Fruit fly (Drosophila melanogaster) whole organism, embryonic: Measurements from ENCODE around the gene CG7328.

ENCODE experiments used
- Atf6 ChIP-seq: fragments of 200-800 bp; sonication (Bioruptor generic); IDR thresholded peaks from 2 replicates; pipeline ENCODE4 v1.3.6; 2022; ENCODE audit warnings: missing biosample characterization, missing genetic modification characterization
- CG12071 ChIP-seq: fragments of 200-800 bp; sonication (Bioruptor generic); optimal IDR thresholded peaks from 3 replicates; lab custom pipeline; 2018; ENCODE audit warnings: missing biosample characterization, mild to moderate bottlenecking, missing genetic modification characterization
- CG1233 ChIP-seq: fragments of 200-800 bp; sonication (Bioruptor generic); optimal IDR thresholded peaks from 4 replicates; lab custom pipeline; 2018; ENCODE audit warnings: missing biosample characterization, mild to moderate bottlenecking, missing genetic modification characterization
- CG12659 ChIP-seq: fragments of 200-800 bp; sonication (Bioruptor generic); optimal IDR thresholded peaks from 3 replicates; lab custom pipeline; 2017; ENCODE audit warnings: mild to moderate bottlenecking, missing biosample characterization, missing genetic modification reagents, missing genetic modification characterization
- CG15269 ChIP-seq: fragments of 200-800 bp; sonication (Bioruptor generic); optimal IDR thresholded peaks from 2 replicates; lab custom pipeline; 2018; ENCODE audit warnings: missing biosample characterization, mild to moderate bottlenecking, missing genetic modification characterization, moderate library complexity
- CG15514 ChIP-seq: fragments of 200-800 bp; sonication (Bioruptor generic); optimal IDR thresholded peaks from 3 replicates; lab custom pipeline; 2017; ENCODE audit warnings: missing biosample characterization, missing genetic modification characterization, mild to moderate bottlenecking, moderate library complexity, missing genetic modification reagents
- CG16863 ChIP-seq: fragments of 200-800 bp; sonication (Bioruptor generic); optimal IDR thresholded peaks from 3 replicates; lab custom pipeline; 2016; ENCODE audit warnings: missing biosample characterization, missing genetic modification characterization
- CG17186 ChIP-seq: fragments of 200-800 bp; sonication (Bioruptor generic); optimal IDR thresholded peaks from 3 replicates; lab custom pipeline; 2017; ENCODE audit warnings: missing biosample characterization, missing genetic modification reagents, missing genetic modification characterization
- CG17359 ChIP-seq: fragments of 200-800 bp; sonication (Bioruptor generic); optimal IDR thresholded peaks from 3 replicates; lab custom pipeline; 2018; ENCODE audit warnings: missing biosample characterization, mild to moderate bottlenecking, missing genetic modification characterization, moderate library complexity
- CG17612 ChIP-seq: fragments of 200-800 bp; sonication (Bioruptor generic); IDR thresholded peaks from 2 replicates; pipeline ENCODE4 v1.3.6; 2022; ENCODE audit warnings: missing biosample characterization, missing genetic modification characterization
- CG1832 ChIP-seq: fragments of 200-800 bp; sonication (Bioruptor generic); optimal IDR thresholded peaks from 2 replicates; lab custom pipeline; 2017; ENCODE audit warnings: missing biosample characterization, mild to moderate bottlenecking, missing genetic modification characterization, inconsistent platforms
- CG2116 ChIP-seq: fragments of 200-800 bp; sonication (Bioruptor generic); optimal IDR thresholded peaks from 3 replicates; lab custom pipeline; 2018; ENCODE audit warnings: missing biosample characterization, mild to moderate bottlenecking, missing genetic modification characterization
- CG34224 ChIP-seq: fragments of 200-800 bp; sonication (Bioruptor generic); IDR thresholded peaks from 3 replicates; pipeline ENCODE4 v1.3.6; 2022; ENCODE audit warnings: missing biosample characterization, missing genetic modification characterization; ENCODE audit not compliant: partially characterized antibody
- CG34422 ChIP-seq: fragments of 200-800 bp; sonication (Bioruptor generic); IDR thresholded peaks from 3 replicates; pipeline ENCODE4 v1.3.6; 2022; ENCODE audit warnings: missing biosample characterization, missing genetic modification characterization
- CG43689 ChIP-seq: fragments of 200-800 bp; sonication (Bioruptor generic); IDR thresholded peaks from 2 replicates; pipeline ENCODE4 v1.3.6; 2022; ENCODE audit warnings: missing biosample characterization, missing genetic modification characterization
- CG5245 ChIP-seq: fragments of 200-800 bp; sonication (Bioruptor generic); optimal IDR thresholded peaks from 3 replicates; lab custom pipeline; 2016; ENCODE audit warnings: missing biosample characterization, missing genetic modification characterization
- CG5953 ChIP-seq: fragments of 200-800 bp; sonication (Bioruptor generic); IDR thresholded peaks from 2 replicates; pipeline ENCODE4 v1.3.6; 2022; ENCODE audit warnings: missing biosample characterization, missing genetic modification characterization
- CG7745 ChIP-seq: fragments of 200-800 bp; sonication (Bioruptor generic); optimal IDR thresholded peaks from 2 replicates; lab custom pipeline; 2018; ENCODE audit warnings: missing biosample characterization, mild to moderate bottlenecking, missing genetic modification characterization, moderate library complexity
- Dll ChIP-seq: fragments of 200-800 bp; sonication (Bioruptor generic); IDR thresholded peaks from 4 replicates; pipeline ENCODE4 v1.3.6; 2022; ENCODE audit warnings: missing biosample characterization, missing genetic modification characterization; ENCODE audit not compliant: partially characterized antibody
- E2f2 ChIP-seq: fragments of 200-800 bp; sonication (Bioruptor generic); IDR thresholded peaks from 2 replicates; pipeline ENCODE4 v1.3.6; 2022; ENCODE audit warnings: missing biosample characterization, missing genetic modification characterization
- Elba2 ChIP-seq: fragments of 200-800 bp; sonication (Bioruptor generic); optimal IDR thresholded peaks from 3 replicates; lab custom pipeline; 2016; ENCODE audit warnings: missing biosample characterization, missing genetic modification characterization
- Ets97D ChIP-seq: fragments of 200-800 bp; sonication (Bioruptor generic); optimal IDR thresholded peaks from 3 replicates; lab custom pipeline; 2016; ENCODE audit warnings: missing biosample characterization, missing genetic modification characterization
- Fer3 ChIP-seq: fragments of 200-800 bp; sonication (Bioruptor generic); optimal IDR thresholded peaks from 2 replicates; lab custom pipeline; 2018; ENCODE audit warnings: missing biosample characterization, mild to moderate bottlenecking, missing genetic modification characterization, moderate library complexity
- Gsc ChIP-seq: fragments of 200-800 bp; sonication (Bioruptor generic); IDR thresholded peaks from 2 replicates; pipeline ENCODE4 v1.3.6; 2022; ENCODE audit warnings: missing biosample characterization, missing genetic modification characterization
- HLH54F ChIP-seq: fragments of 200-800 bp; sonication (Bioruptor generic); optimal IDR thresholded peaks from 3 replicates; lab custom pipeline; 2016; ENCODE audit warnings: missing biosample characterization, missing genetic modification characterization
- MBD-R2 ChIP-seq: fragments of 200-800 bp; sonication (Bioruptor generic); IDR thresholded peaks from 2 replicates; pipeline ENCODE4 v1.3.6; 2022; ENCODE audit warnings: missing biosample characterization, missing genetic modification characterization
- Med ChIP-seq: fragments of 200-800 bp; sonication (Bioruptor generic); peaks from one replicate; lab custom pipeline; 2016; ENCODE audit warnings: missing biosample characterization, missing genetic modification characterization, mild to moderate bottlenecking, inconsistent platforms, moderate library complexity
- Opbp ChIP-seq: fragments of 200-800 bp; sonication (Bioruptor generic); IDR thresholded peaks from 3 replicates; pipeline ENCODE4 v1.3.6; 2022; ENCODE audit warnings: missing biosample characterization, missing genetic modification characterization; ENCODE audit not compliant: partially characterized antibody
- Optix ChIP-seq: fragments of 200-800 bp; sonication (Bioruptor generic); IDR thresholded peaks from 3 replicates; pipeline ENCODE4 v1.3.6; 2022; ENCODE audit warnings: missing biosample characterization, missing genetic modification characterization
- Sin3A ChIP-seq: fragments of >200 bp; optimal IDR thresholded peaks from 2 replicates; lab custom pipeline; 2018
- Sry-β ChIP-seq: fragments of 200-800 bp; sonication (Bioruptor generic); optimal IDR thresholded peaks from 2 replicates; lab custom pipeline; 2018; ENCODE audit warnings: missing biosample characterization, mild to moderate bottlenecking, missing genetic modification characterization, moderate library complexity
- Vsx1 ChIP-seq: fragments of 200-800 bp; sonication (Bioruptor generic); optimal IDR thresholded peaks from 2 replicates; lab custom pipeline; 2017; ENCODE audit warnings: missing biosample characterization, mild to moderate bottlenecking, missing genetic modification characterization, missing genetic modification reagents
- bab2 ChIP-seq: fragments of 200-800 bp; sonication (Bioruptor generic); optimal IDR thresholded peaks from 2 replicates; lab custom pipeline; 2016; ENCODE audit warnings: missing biosample characterization, missing genetic modification characterization
- bbx ChIP-seq: fragments of 200-800 bp; sonication (Bioruptor generic); IDR thresholded peaks from 2 replicates; pipeline ENCODE4 v1.3.6; 2022; ENCODE audit warnings: missing biosample characterization, missing genetic modification characterization; ENCODE audit not compliant: partially characterized antibody
- chn ChIP-seq: fragments of 200-800 bp; sonication (Bioruptor generic); optimal IDR thresholded peaks from 2 replicates; lab custom pipeline; 2016; ENCODE audit warnings: missing biosample characterization, missing genetic modification characterization
- exex ChIP-seq: fragments of 200-800 bp; sonication (Bioruptor generic); optimal IDR thresholded peaks from 4 replicates; lab custom pipeline; 2018; ENCODE audit warnings: missing biosample characterization, mild to moderate bottlenecking, missing genetic modification characterization, moderate library complexity
- gfzf ChIP-seq: fragments of 200-800 bp; sonication (Bioruptor generic); optimal IDR thresholded peaks from 2 replicates; lab custom pipeline; 2016; ENCODE audit warnings: missing biosample characterization, mild to moderate bottlenecking, missing genetic modification characterization, moderate library complexity
- gt ChIP-seq: fragments of 200-800 bp; sonication (Bioruptor generic); IDR thresholded peaks from 2 replicates; pipeline ENCODE4 v1.3.6; 2022; ENCODE audit warnings: missing biosample characterization, missing genetic modification characterization
- klu ChIP-seq: fragments of 200-800 bp; sonication (Bioruptor generic); IDR thresholded peaks from 2 replicates; pipeline ENCODE4 v1.3.6; 2022; ENCODE audit warnings: missing biosample characterization, missing genetic modification characterization
- pita ChIP-seq: fragments of 200-800 bp; sonication (Bioruptor generic); optimal IDR thresholded peaks from 2 replicates; lab custom pipeline; 2017; ENCODE audit warnings: missing biosample characterization, mild to moderate bottlenecking, missing genetic modification characterization
- prd ChIP-seq, 3 experiments: fragments of >200 bp in 2 of 3; fragments of 200-800 bp in 1 of 3; sonication (Bioruptor generic) in 1 of 3; optimal IDR thresholded peaks in 2 of 3; IDR thresholded peaks in 1 of 3; 2 replicates in 2 of 3; 3 replicates in 1 of 3; pipeline versions ENCODE4 v1.3.6 to Lab custom; 2017 to 2022; ENCODE audit warnings: missing biosample characterization in 1 of 3, missing genetic modification characterization in 1 of 3
- pzg ChIP-seq: fragments of 200-800 bp; sonication (Bioruptor generic); optimal IDR thresholded peaks from 3 replicates; lab custom pipeline; 2018; ENCODE audit warnings: missing biosample characterization, mild to moderate bottlenecking, missing genetic modification characterization, moderate library complexity
- sisA ChIP-seq: fragments of 200-800 bp; sonication (Bioruptor generic); IDR thresholded peaks from 2 replicates; pipeline ENCODE4 v1.3.6; 2022; ENCODE audit warnings: missing biosample characterization, missing genetic modification characterization
- tll ChIP-seq, 2 experiments: fragments of 200-800 bp in 1 of 2; fragments of >200 bp in 1 of 2; sonication (Bioruptor generic) in 1 of 2; optimal IDR thresholded peaks; 2 replicates each; lab custom pipeline; 2017 to 2019; ENCODE audit warnings: missing biosample characterization in 2 of 2, missing genetic modification characterization in 2 of 2, mild to moderate bottlenecking in 1 of 2, moderate library complexity in 1 of 2
- unpg ChIP-seq: fragments of 200-800 bp; sonication (Bioruptor generic); optimal IDR thresholded peaks from 3 replicates; lab custom pipeline; 2018; ENCODE audit warnings: missing biosample characterization, mild to moderate bottlenecking, missing genetic modification characterization, moderate library complexity
- wor ChIP-seq: fragments of 200-800 bp; sonication (Bioruptor generic); IDR thresholded peaks from 2 replicates; pipeline ENCODE4 v1.3.6; 2022; ENCODE audit warnings: missing biosample characterization, missing genetic modification characterization
- zf30C ChIP-seq: fragments of 200-800 bp; sonication (Bioruptor generic); optimal IDR thresholded peaks from 3 replicates; lab custom pipeline; 2018; ENCODE audit warnings: missing biosample characterization, mild to moderate bottlenecking, missing genetic modification characterization

The CG7328 gene

dm6 chr3L:20133168-20133567, 7.2 kb downstream of the CG7328 start, which contains the start of gene CG7335:
TSS of gene CG7335 (minus strand) at chr3L:20133268.
- TF ChIP-seq CG16863 (GFP tag; lab: Kevin White, UChicago) = no peak
- no peak for TF ChIP-seq CG12659
- no peak for TF ChIP-seq CG1832
- TF ChIP-seq CG7745 (tag; lab: Kevin White, UChicago) = no peak
- TF ChIP-seq HLH54F (GFP tag; lab: Kevin White, UChicago) = no peak
- no peak for TF ChIP-seq Gsc
- TF ChIP-seq CG34422 (GFP tag; lab: Robert Waterston, UW) = no peak
- no peak for TF ChIP-seq CG17186 (GFP tag; lab: Kevin White, UChicago)
- no peak for TF ChIP-seq klu (GFP tag; lab: Robert Waterston, UW)
- no peak for TF ChIP-seq wor (GFP tag; lab: Robert Waterston, UW)
- no peak for TF ChIP-seq CG2116 (GFP tag; lab: Kevin White, UChicago)
- no peak for TF ChIP-seq E2f2 (GFP tag; lab: Robert Waterston, UW)
- TF ChIP-seq CG1233 (GFP tag; lab: Kevin White, UChicago) = no peak
- TF ChIP-seq gt (GFP tag; lab: Robert Waterston, UW) = no peak
- no peak for TF ChIP-seq prd (optimal IDR thresholded peaks at IDR 0.05; lab: Kevin White, UChicago)
- TF ChIP-seq prd (GFP tag; IDR thresholded peaks at IDR 0.05; lab: Robert Waterston, UW) = no peak
- no peak for TF ChIP-seq unpg (GFP tag; lab: Kevin White, UChicago)
- TF ChIP-seq Elba2 (GFP tag; lab: Kevin White, UChicago) = no peak
- TF ChIP-seq, all 482 proteins: peak for 0

- TF ChIP-seq sisA (GFP tag; lab: Robert Waterston, UW) (no peak), Sry-β (no peak), Med (GFP tag; lab: Kevin White, UChicago) (no peak), exex (tag; lab: Kevin White, UChicago) (no peak), CG17612 (GFP tag; lab: Robert Waterston, UW) (no peak), CG15269 (no peak), Fer3 (tag; lab: Kevin White, UChicago) (no peak), CG43689 (GFP tag; lab: Robert Waterston, UW) (no peak), chn (GFP tag; lab: Kevin White, UChicago) (no peak), bab2 (GFP tag; lab: Kevin White, UChicago) (no peak), pita (GFP tag; lab: Kevin White, UChicago) (no peak)
- TF ChIP-seq, all 482 proteins: peak for 0
Measured at dm6 chr3L:20131643-20132042, 8.8 kb downstream of the CG7328 start, which contains the start of gene obst-J. TSS of gene obst-J (minus strand) at chr3L:20131743.

DNA sequence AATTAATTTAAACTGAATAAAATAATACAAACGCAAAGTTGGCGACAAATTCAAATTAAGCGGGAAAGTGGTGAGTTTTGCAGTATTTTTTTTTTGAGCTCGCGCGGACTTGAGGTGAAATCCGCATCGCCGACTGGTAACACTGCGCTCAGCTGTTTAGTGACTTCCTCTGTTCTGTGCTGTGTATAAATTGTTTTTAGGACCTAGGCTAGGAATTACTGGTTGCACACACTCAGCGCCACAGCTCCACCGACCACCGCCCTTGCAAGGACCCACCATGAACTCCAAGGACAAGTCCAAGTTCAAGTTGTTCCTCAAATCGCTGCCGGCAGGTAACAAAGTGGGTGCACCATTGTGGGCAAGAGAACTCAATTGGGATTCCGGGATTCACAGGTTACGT, 11.4 kb downstream of the CG7328 start, which contains the start of gene gig:
Gene gig (plus strand): TSS at position 150 of the 400 bp plus-strand sequence.
- TF ChIP-seq pzg (GFP tag; lab: Kevin White, UChicago) (peak; percentile 41), Sin3A (peak; percentile 7), Atf6 (GFP tag; lab: Robert Waterston, UW) (no peak), bbx (GFP tag; lab: Robert Waterston, UW) (peak; percentile 45), gfzf (GFP tag; lab: Kevin White, UChicago) (peak; percentile 69), Ets97D (GFP tag; lab: Kevin White, UChicago) (peak; percentile 33), CG15514 (GFP tag; lab: Kevin White, UChicago) (peak; percentile 70), MBD-R2 (peak; percentile 91), CG5953 (GFP tag; lab: Robert Waterston, UW) (no peak), CG34224 (0 out of 3 replicates have a peak, but pooled peaks have one; percentile 30), tll (GFP tag; optimal IDR thresholded peaks at IDR 0.05; lab: Kevin White, UChicago) (peak in 1 of 2 experiments; percentile 66), E2f2 (GFP tag; lab: Robert Waterston, UW) (peak; percentile 91), CG12071 (GFP tag; lab: Kevin White, UChicago) (no peak), CG17359 (tag; lab: Kevin White, UChicago) (no peak), zf30C (GFP tag; lab: Kevin White, UChicago) (peak; percentile 70), Opbp (GFP tag; lab: Robert Waterston, UW) (0 out of 3 replicates have a peak, but pooled peaks have one; percentile 5), Optix (no peak), CG5245 (no peak), Vsx1 (GFP tag; lab: Kevin White, UChicago) (no peak), Dll (0 out of 4 replicates have a peak, but pooled peaks have one; percentile 31), Med (GFP tag; lab: Kevin White, UChicago) (peak; percentile 54), exex (tag; lab: Kevin White, UChicago) (no peak)
